Worm (Caenorhabditis elegans) whole organism, L1 larva: Measurements from ENCODE around the gene R02D5.6.

Experiments used
- C04F5.9 ChIP-seq: sonication (generic microtip); optimal IDR thresholded peaks from 2 replicates; lab custom pipeline; 2016; ENCODE audit warnings: missing genetic modification characterization, missing compliant biosample characterization
- alr-1 ChIP-seq: fragments of 200-800 bp; sonication (Bioruptor generic); optimal IDR thresholded peaks from 2 replicates; lab custom pipeline; 2018; ENCODE audit warnings: borderline replicate concordance, mild to moderate bottlenecking, missing genetic modification characterization, missing compliant biosample characterization
- blmp-1 ChIP-seq: fragments of 150-350 bp; optimal IDR thresholded peaks from 2 replicates; lab custom pipeline; 2014; ENCODE audit warnings: missing biosample characterization, missing genetic modification characterization
- ceh-88 ChIP-seq: fragments of 200-800 bp; sonication (Bioruptor generic); IDR thresholded peaks from 2 replicates; pipeline ENCODE4 v1.3.6; 2022; ENCODE audit warnings: missing genetic modification characterization, missing compliant biosample characterization
- ceh-90 ChIP-seq: sonication (generic microtip); optimal IDR thresholded peaks from 2 replicates; lab custom pipeline; 2016; ENCODE audit warnings: missing genetic modification characterization, missing compliant biosample characterization
- dpl-1 ChIP-seq, 3 experiments: fragments of 150-350 bp in 2 of 3; sonication (generic microtip) in 1 of 3; optimal IDR thresholded peaks; 2 replicates each; lab custom pipeline; 2014 to 2017; ENCODE audit warnings: missing biosample characterization in 3 of 3, missing genetic modification characterization in 3 of 3, missing genetic modification reagents in 3 of 3
- dsc-1 ChIP-seq: sonication (generic microtip); optimal IDR thresholded peaks from 2 replicates; lab custom pipeline; 2016; ENCODE audit warnings: mild to moderate bottlenecking, missing genetic modification characterization, missing compliant biosample characterization
- efl-1 ChIP-seq, 4 experiments: fragments of 150-350 bp; optimal IDR thresholded peaks in 3 of 4; peaks in 1 of 4; 1 replicate in 1 of 4; 2 replicates in 3 of 4; lab custom pipeline; 2014; ENCODE audit warnings: missing biosample characterization in 2 of 4, missing genetic modification characterization in 2 of 4, missing genetic modification reagents in 2 of 4
- elt-2 ChIP-seq: sonication (generic microtip); optimal IDR thresholded peaks from 2 replicates; lab custom pipeline; 2016; ENCODE audit warnings: missing genetic modification characterization, mild to moderate bottlenecking, inconsistent platforms, missing compliant biosample characterization, missing genetic modification reagents
- elt-3 ChIP-seq, 6 experiments: fragments of 150-350 bp in 1 of 6; sonication (generic microtip); optimal IDR thresholded peaks; 2 replicates each; lab custom pipeline; 2017 to 2018; ENCODE audit warnings: missing biosample characterization in 6 of 6, missing genetic modification characterization in 6 of 6, inconsistent platforms in 1 of 6
- ets-5 ChIP-seq: fragments of 200-800 bp; sonication (Bioruptor generic); IDR thresholded peaks from 2 replicates; pipeline ENCODE4 v1.3.6; 2022; ENCODE audit warnings: missing genetic modification characterization, missing compliant biosample characterization
- fkh-4 ChIP-seq: sonication (generic microtip); optimal IDR thresholded peaks from 2 replicates; lab custom pipeline; 2016; ENCODE audit warnings: missing compliant biosample characterization, missing genetic modification characterization, borderline replicate concordance
- hlh-17 ChIP-seq: fragments of 200-800 bp; sonication (Bioruptor generic); optimal IDR thresholded peaks from 2 replicates; lab custom pipeline; 2018; ENCODE audit warnings: missing genetic modification characterization, mild to moderate bottlenecking, missing compliant biosample characterization, moderate library complexity, borderline replicate concordance
- hpl-2 ChIP-seq: fragments of 150-350 bp; optimal IDR thresholded peaks from 2 replicates; lab custom pipeline; 2014; ENCODE audit warnings: missing biosample characterization, missing genetic modification reagents, missing genetic modification characterization
- jun-1 ChIP-seq: fragments of 150-350 bp; optimal IDR thresholded peaks from 2 replicates; lab custom pipeline; 2014; ENCODE audit warnings: missing biosample characterization, missing genetic modification reagents, missing genetic modification characterization
- lin-13 ChIP-seq: fragments of 150-350 bp; optimal IDR thresholded peaks from 2 replicates; lab custom pipeline; 2014; ENCODE audit warnings: missing biosample characterization, missing genetic modification reagents, missing genetic modification characterization
- lin-14 ChIP-seq: fragments of 200-800 bp; sonication (Bioruptor generic); optimal IDR thresholded peaks from 2 replicates; lab custom pipeline; 2018; ENCODE audit warnings: mild to moderate bottlenecking, missing genetic modification characterization, moderate library complexity, missing compliant biosample characterization
- lir-3 ChIP-seq: sonication (generic microtip); optimal IDR thresholded peaks from 2 replicates; lab custom pipeline; 2016; ENCODE audit warnings: mild to moderate bottlenecking, missing genetic modification characterization, moderate library complexity, missing compliant biosample characterization; ENCODE audit not compliant: poor library complexity
- lsy-2 ChIP-seq, 2 experiments: fragments of 150-350 bp; optimal IDR thresholded peaks; 2 replicates each; lab custom pipeline; 2014; ENCODE audit warnings: missing biosample characterization in 2 of 2, missing genetic modification characterization in 2 of 2
- mab-9 ChIP-seq: fragments of 200-800 bp; sonication (Bioruptor generic); IDR thresholded peaks from 2 replicates; pipeline ENCODE4 v1.3.6; 2022; ENCODE audit warnings: missing genetic modification reagents, missing genetic modification characterization, missing compliant biosample characterization
- mep-1 ChIP-seq: fragments of 150-350 bp; optimal IDR thresholded peaks from 2 replicates; lab custom pipeline; 2014; ENCODE audit warnings: missing biosample characterization, missing genetic modification characterization
- nhr-20 ChIP-seq: sonication (generic microtip); optimal IDR thresholded peaks from 2 replicates; lab custom pipeline; 2016; ENCODE audit warnings: mild to moderate bottlenecking, missing genetic modification characterization, missing compliant biosample characterization
- nhr-237 ChIP-seq: fragments of 150-350 bp; optimal IDR thresholded peaks from 2 replicates; lab custom pipeline; 2014; ENCODE audit warnings: missing biosample characterization, missing genetic modification characterization
- nhr-28 ChIP-seq: fragments of 150-350 bp; optimal IDR thresholded peaks from 2 replicates; lab custom pipeline; 2014; ENCODE audit warnings: missing biosample characterization, missing genetic modification characterization
- nhr-71 ChIP-seq: sonication (generic microtip); optimal IDR thresholded peaks from 2 replicates; lab custom pipeline; 2016; ENCODE audit warnings: mild to moderate bottlenecking, missing genetic modification characterization, moderate library complexity, missing compliant biosample characterization
- nhr-84 ChIP-seq: sonication (generic microtip); optimal IDR thresholded peaks from 2 replicates; lab custom pipeline; 2017; ENCODE audit warnings: missing biosample characterization, missing genetic modification characterization
- nhr-85 ChIP-seq: sonication (generic microtip); peaks from one replicate; lab custom pipeline; 2016; ENCODE audit warnings: missing genetic modification characterization, inconsistent platforms, missing compliant biosample characterization
- nhr-90 ChIP-seq: sonication (generic microtip); optimal IDR thresholded peaks from 2 replicates; lab custom pipeline; 2016; ENCODE audit warnings: mild to moderate bottlenecking, missing genetic modification characterization, missing compliant biosample characterization; ENCODE audit not compliant: poor library complexity
- pax-3 ChIP-seq: fragments of 200-800 bp; sonication (Bioruptor generic); optimal IDR thresholded peaks from 2 replicates; lab custom pipeline; 2018; ENCODE audit warnings: mild to moderate bottlenecking, missing genetic modification characterization, moderate library complexity, missing compliant biosample characterization
- pqm-1 ChIP-seq: sonication (generic microtip); optimal IDR thresholded peaks from 3 replicates; lab custom pipeline; 2017; ENCODE audit warnings: missing biosample characterization, missing genetic modification characterization
- rnt-1 ChIP-seq: sonication (generic microtip); optimal IDR thresholded peaks from 2 replicates; lab custom pipeline; 2016; ENCODE audit warnings: mild to moderate bottlenecking, missing genetic modification characterization, moderate library complexity, missing compliant biosample characterization
- snpc-4 ChIP-seq: fragments of 150-350 bp; optimal IDR thresholded peaks from 2 replicates; lab custom pipeline; 2014; ENCODE audit warnings: missing biosample characterization, missing genetic modification characterization
- sptf-1 ChIP-seq: fragments of 150-350 bp; optimal IDR thresholded peaks from 2 replicates; lab custom pipeline; 2014; ENCODE audit warnings: missing biosample characterization, missing genetic modification characterization
- swsn-7 ChIP-seq: sonication (generic microtip); optimal IDR thresholded peaks from 2 replicates; lab custom pipeline; 2016; ENCODE audit warnings: missing genetic modification characterization, missing compliant biosample characterization
- tbx-2 ChIP-seq: sonication (generic microtip); optimal IDR thresholded peaks from 2 replicates; lab custom pipeline; 2016; ENCODE audit warnings: missing genetic modification characterization, missing compliant biosample characterization
- tlp-1 ChIP-seq: fragments of 150-350 bp; optimal IDR thresholded peaks from 2 replicates; lab custom pipeline; 2014; ENCODE audit warnings: missing biosample characterization, missing genetic modification characterization
- unc-62 ChIP-seq: fragments of 150-350 bp; optimal IDR thresholded peaks from 2 replicates; lab custom pipeline; 2014; ENCODE audit warnings: missing biosample characterization, missing genetic modification reagents, missing genetic modification characterization
- unc-86 ChIP-seq: sonication (generic microtip); optimal IDR thresholded peaks from 2 replicates; lab custom pipeline; 2016; ENCODE audit warnings: missing genetic modification characterization, missing compliant biosample characterization
- unc-98 ChIP-seq: fragments of 200-800 bp; sonication (Bioruptor generic); IDR thresholded peaks from 2 replicates; pipeline ENCODE4 v1.3.6; 2022; ENCODE audit warnings: missing genetic modification characterization, missing compliant biosample characterization
- vab-15 ChIP-seq: sonication (generic microtip); optimal IDR thresholded peaks from 2 replicates; lab custom pipeline; 2017; ENCODE audit warnings: missing genotype, mild to moderate bottlenecking, missing genetic modification characterization, missing compliant biosample characterization
- zag-1 ChIP-seq: fragments of 150-350 bp; optimal IDR thresholded peaks from 2 replicates; lab custom pipeline; 2014; ENCODE audit warnings: missing biosample characterization, missing genetic modification characterization

The R02D5.6 gene

DNA sequence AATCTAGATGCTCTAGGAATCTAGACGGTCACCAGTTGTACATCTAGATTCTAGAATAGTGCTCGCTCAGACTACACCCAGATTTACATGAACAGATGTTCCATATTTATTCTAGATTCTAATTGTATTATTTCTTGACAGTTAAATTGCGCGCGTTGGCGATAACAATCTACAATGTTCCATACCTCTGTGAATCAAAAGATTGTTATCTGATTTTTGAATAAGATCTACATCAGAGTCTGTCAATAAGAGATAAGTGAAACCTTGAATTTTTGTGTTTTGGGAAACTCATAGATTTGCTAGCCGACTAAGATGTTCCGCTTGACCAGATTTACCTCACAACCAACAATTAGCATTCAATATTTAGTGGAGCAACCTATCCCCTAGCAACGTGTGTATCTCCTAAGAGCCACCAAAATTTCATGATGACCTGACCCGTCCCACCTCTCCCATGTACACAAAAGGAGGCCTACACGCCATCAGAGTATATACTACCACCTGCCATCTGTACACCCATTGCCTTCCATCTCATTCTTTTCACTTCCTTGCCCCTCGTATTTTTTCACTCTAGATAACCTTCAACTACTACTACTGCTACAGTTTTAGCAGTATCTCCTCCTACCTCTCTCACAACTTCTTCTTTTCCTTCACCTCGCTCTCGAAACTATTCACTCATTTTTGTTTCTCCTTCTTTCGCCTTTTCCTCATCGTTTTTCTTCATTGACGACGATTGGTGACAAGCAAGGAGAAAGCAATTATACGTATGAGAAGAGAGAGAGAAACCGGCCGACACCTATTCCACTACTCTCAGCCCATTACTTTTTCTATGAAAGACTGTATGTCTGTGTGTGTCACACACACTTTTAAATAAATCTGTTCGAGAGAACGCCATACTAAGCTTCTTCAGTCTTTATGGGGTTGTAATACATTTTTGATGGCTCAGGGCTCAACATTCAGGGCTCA, 10.9 kb downstream of the R02D5.6 start (continued):
- no peak for TF ChIP-seq lin-13

DNA sequence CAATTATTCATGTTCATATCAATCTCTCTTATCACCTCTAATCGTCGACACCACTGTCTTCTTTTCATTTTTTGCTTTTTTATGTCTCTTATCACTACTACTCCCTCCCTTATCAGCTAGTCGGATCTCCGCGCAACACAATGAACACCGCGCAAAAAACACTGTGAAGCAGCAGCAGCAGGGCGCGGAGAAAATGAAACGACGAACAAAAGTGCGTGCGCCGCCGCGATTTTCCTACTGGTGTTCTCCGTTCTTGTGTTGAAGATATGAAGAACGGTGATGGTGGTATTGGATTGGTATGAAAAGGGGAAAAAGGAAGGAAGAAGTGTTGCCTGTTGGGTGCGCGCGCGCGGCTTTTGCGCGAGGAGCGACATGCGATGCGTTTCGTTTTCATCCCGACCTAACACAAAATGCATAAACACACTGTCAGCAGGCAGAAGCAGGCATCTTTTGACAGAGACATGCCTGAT, 12.1 kb downstream of the R02D5.6 start:
- TF ChIP-seq ets-5 (no peak), lin-14 (GFP tag; lab: Kevin White, UChicago) (peak; percentile 62), nhr-84 (tag; lab: Kevin White, UChicago) (no peak), vab-15 (tag; lab: Kevin White, UChicago) (no peak), sptf-1 (tag; lab: Kevin White, UChicago) (no peak), hlh-17 (GFP tag; lab: Kevin White, UChicago) (no peak), nhr-90 (tag; lab: Kevin White, UChicago) (no peak), pax-3 (tag; lab: Kevin White, UChicago) (no peak), jun-1 (tag; lab: Kevin White, UChicago) (no peak), ceh-88 (GFP tag; lab: Robert Waterston, UW) (no peak), alr-1 (tag; lab: Kevin White, UChicago) (no peak), lir-3 (no peak), tlp-1 (tag; lab: Kevin White, UChicago) (peak; percentile 31), nhr-237 (tag; lab: Kevin White, UChicago) (no peak), elt-3 (tag; optimal IDR thresholded peaks at IDR 0.05; lab: Kevin White, UChicago) (peak in 1 of 6 experiments; percentile 25), zag-1 (tag; lab: Kevin White, UChicago) (no peak), nhr-85 (tag; lab: Kevin White, UChicago) (peak; percentile 71), lsy-2 (tag; optimal IDR thresholded peaks at IDR 0.05; lab: Kevin White, UChicago) (no peak), hpl-2 (no peak), fkh-4 (no peak), unc-98 (GFP tag; lab: Robert Waterston, UW) (no peak), dpl-1 (GFP tag; optimal IDR thresholded peaks at IDR 0.05; lab: Kevin White, UChicago) (no peak), nhr-28 (tag; lab: Kevin White, UChicago) (no peak), blmp-1 (tag; lab: Kevin White, UChicago) (peak; percentile 75), pqm-1 (peak; percentile 80), ceh-90 (tag; lab: Kevin White, UChicago) (no peak), dsc-1 (tag; lab: Kevin White, UChicago) (no peak), mab-9 (GFP tag; lab: Robert Waterston, UW) (no peak), unc-86 (tag; lab: Kevin White, UChicago) (no peak), mep-1 (tag; lab: Kevin White, UChicago) (no peak), unc-62 (GFP tag; lab: Kevin White, UChicago) (no peak), nhr-20 (tag; lab: Kevin White, UChicago) (no peak), snpc-4 (tag; lab: Kevin White, UChicago) (no peak), elt-2 (tag; lab: Kevin White, UChicago) (peak; percentile 83), tbx-2 (tag; lab: Kevin White, UChicago) (no peak), C04F5.9 (tag; lab: Kevin White, UChicago) (no peak)

DNA sequence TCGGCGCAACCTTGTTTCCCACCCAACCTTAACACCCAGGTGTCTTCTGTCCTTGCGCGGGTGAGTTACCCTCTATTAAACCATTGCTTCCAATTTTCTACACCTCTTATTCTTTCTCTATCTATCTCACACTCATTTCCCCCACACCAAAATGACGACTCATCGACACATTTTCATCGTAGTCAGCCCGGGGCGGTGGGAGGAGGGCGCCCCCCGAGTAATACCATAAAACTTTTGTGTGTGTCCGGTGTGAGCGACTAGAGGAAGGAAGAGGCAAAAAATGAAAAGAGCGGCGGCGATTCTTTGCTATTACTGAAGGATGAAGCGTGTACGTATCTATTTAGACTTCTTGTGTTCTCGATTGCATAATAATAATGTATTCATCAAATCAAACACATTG, 13.1 kb downstream of the R02D5.6 start:
- peak; percentile 17 for TF ChIP-seq elt-2 (tag; lab: Kevin White, UChicago)
- TF ChIP-seq nhr-71: peak; percentile 1
- peak; percentile 62 for TF ChIP-seq lin-14 (GFP tag; lab: Kevin White, UChicago)
- TF ChIP-seq efl-1 (optimal IDR thresholded peaks at IDR 0.05; lab: Kevin White, UChicago): no peak
- TF ChIP-seq efl-1 (GFP tag; optimal IDR thresholded peaks at IDR 0.05 in 1 of 2; lab: Kevin White, UChicago): peak in 1 of 2 experiments; percentile 74
- no peak for TF ChIP-seq blmp-1 (tag; lab: Kevin White, UChicago)
- peak; percentile 6 for TF ChIP-seq pax-3 (tag; lab: Kevin White, UChicago)
- peak; percentile 20 for TF ChIP-seq rnt-1 (tag; lab: Kevin White, UChicago)
- no peak for TF ChIP-seq swsn-7 (tag; lab: Kevin White, UChicago)
